Fruit fly (Drosophila melanogaster) whole organism, pupa: ENCODE measurements around the gene TyrR.

Experiments
- CG12605 ChIP-seq: fragments of 200-800 bp; sonication (Bioruptor generic); IDR thresholded peaks from 2 replicates; pipeline ENCODE4 v1.3.6; 2022; ENCODE audit warnings: missing biosample characterization, missing genetic modification characterization
- CG15710 ChIP-seq: fragments of 200-800 bp; sonication (Bioruptor generic); optimal IDR thresholded peaks from 2 replicates; lab custom pipeline; 2018; ENCODE audit warnings: missing biosample characterization, mild to moderate bottlenecking, missing genetic modification characterization, moderate library complexity
- CG32121 ChIP-seq: fragments of 200-800 bp; sonication (Bioruptor generic); IDR thresholded peaks from 2 replicates; pipeline ENCODE4 v1.3.6; 2022; ENCODE audit warnings: missing biosample characterization, missing genetic modification characterization
- CG8159 ChIP-seq: fragments of 200-800 bp; sonication (Bioruptor generic); optimal IDR thresholded peaks from 3 replicates; lab custom pipeline; 2018; ENCODE audit warnings: missing biosample characterization, mild to moderate bottlenecking, missing genetic modification characterization, moderate library complexity
- EcR ChIP-seq: fragments of 200-800 bp; sonication (Bioruptor generic); optimal IDR thresholded peaks from 3 replicates; lab custom pipeline; 2019; ENCODE audit warnings: missing biosample characterization, missing genetic modification characterization, mild to moderate bottlenecking, moderate library complexity, missing genetic modification reagents
- Ets98B ChIP-seq: fragments of 200-800 bp; sonication (Bioruptor generic); IDR thresholded peaks from 2 replicates; pipeline ENCODE4 v1.3.6; 2022; ENCODE audit warnings: missing biosample characterization, missing genetic modification characterization

- no peak for TF ChIP-seq CG32121 (GFP tag; lab: Robert Waterston, UW)
- TF ChIP-seq CG8159 (tag; lab: Kevin White, UChicago) = no peak
- TF ChIP-seq CG12605 (GFP tag; lab: Robert Waterston, UW) = no peak
- TF ChIP-seq Ets98B = no peak
- TF ChIP-seq CG15710 (tag; lab: Kevin White, UChicago) = no peak
- no peak for TF ChIP-seq EcR
Measured at dm6 chr3R:17776104-17776589, 13.2 kb upstream of the TyrR start.
